Fruit fly (Drosophila melanogaster) whole organism, wandering third instar larva: ENCODE measurements around the gene Ugt37D1.

Experiments
- Abd-B ChIP-seq: fragments of >200 bp; optimal IDR thresholded peaks from 2 replicates; lab custom pipeline; 2017; ENCODE audit warnings: missing biosample characterization, missing genetic modification characterization
- CG32264 ChIP-seq: fragments of 200-800 bp; sonication (Bioruptor generic); optimal IDR thresholded peaks from 2 replicates; lab custom pipeline; 2016; ENCODE audit warnings: missing biosample characterization, missing genetic modification characterization
- CG9705 ChIP-seq: fragments of 200-800 bp; sonication (Bioruptor generic); optimal IDR thresholded peaks from 2 replicates; lab custom pipeline; 2018; ENCODE audit warnings: missing biosample characterization, mild to moderate bottlenecking, missing genetic modification characterization
- CrebA ChIP-seq: fragments of 200-800 bp; sonication (Bioruptor generic); optimal IDR thresholded peaks from 2 replicates; lab custom pipeline; 2016; ENCODE audit warnings: missing biosample characterization, mild to moderate bottlenecking, missing genetic modification characterization, borderline replicate concordance
- Dfd ChIP-seq: fragments of >200 bp; optimal IDR thresholded peaks from 2 replicates; lab custom pipeline; 2017; ENCODE audit warnings: missing biosample characterization, missing genetic modification characterization
- Dif ChIP-seq: fragments of 200-275, 200-300 bp; sonication (Bioruptor generic); optimal IDR thresholded peaks from 2 replicates; lab custom pipeline; 2018; ENCODE audit warnings: missing biosample characterization, missing genetic modification characterization; ENCODE audit not compliant: partially characterized antibody
- GATAd ChIP-seq: sonication (Bioruptor generic); optimal IDR thresholded peaks from 2 replicates; lab custom pipeline; 2016; ENCODE audit warnings: missing biosample characterization, missing genetic modification characterization
- HLH106 ChIP-seq: fragments of 200-800 bp; optimal IDR thresholded peaks from 3 replicates; lab custom pipeline; 2019; ENCODE audit warnings: missing biosample characterization, mild to moderate bottlenecking, missing genetic modification characterization, moderate library complexity
- Hnf4 ChIP-seq: fragments of 200-800 bp; sonication (Bioruptor generic); optimal IDR thresholded peaks from 2 replicates; lab custom pipeline; 2016; ENCODE audit warnings: missing biosample characterization, mild to moderate bottlenecking, missing genetic modification characterization
- Hr78 ChIP-seq: fragments of >200 bp; optimal IDR thresholded peaks from 2 replicates; lab custom pipeline; 2017; ENCODE audit warnings: missing biosample characterization, missing genetic modification characterization
- Hr83 ChIP-seq: fragments of 200-300 bp; sonication (Bioruptor generic); optimal IDR thresholded peaks from 2 replicates; lab custom pipeline; 2016; ENCODE audit warnings: missing biosample characterization, mild to moderate bottlenecking, missing genetic modification characterization, moderate library complexity; ENCODE audit not compliant: poor library complexity, severe bottlenecking
- Jra ChIP-seq: sonication (Bioruptor generic); optimal IDR thresholded peaks from 2 replicates; lab custom pipeline; 2016; ENCODE audit warnings: missing biosample characterization, missing genetic modification characterization
- Mio ChIP-seq: sonication (Bioruptor generic); optimal IDR thresholded peaks from 2 replicates; lab custom pipeline; 2016; ENCODE audit warnings: missing biosample characterization, missing genetic modification characterization
- Myc ChIP-seq: fragments of >200 bp; optimal IDR thresholded peaks from 2 replicates; lab custom pipeline; 2017
- N ChIP-seq: fragments of >200 bp; optimal IDR thresholded peaks from 2 replicates; lab custom pipeline; 2018; ENCODE audit warnings: missing biosample characterization, missing external identifiers, missing genetic modification characterization
- OdsH ChIP-seq: fragments of 200-800 bp; sonication (Bioruptor generic); optimal IDR thresholded peaks from 2 replicates; lab custom pipeline; 2016; ENCODE audit warnings: missing biosample characterization, mild to moderate bottlenecking, missing genetic modification characterization
- Rel ChIP-seq, 2 experiments: fragments of 200-800 bp; sonication (Bioruptor generic) in 1 of 2; optimal IDR thresholded peaks; 2 replicates in 1 of 2; 3 replicates in 1 of 2; lab custom pipeline; 2016 to 2019; ENCODE audit warnings: mild to moderate bottlenecking in 2 of 2, missing biosample characterization in 2 of 2, missing genetic modification characterization in 2 of 2, moderate library complexity in 1 of 2
- Sp1 ChIP-seq: fragments of 200-800 bp; sonication (Bioruptor generic); optimal IDR thresholded peaks from 3 replicates; lab custom pipeline; 2019; ENCODE audit warnings: missing biosample characterization, mild to moderate bottlenecking, missing genetic modification characterization, moderate library complexity
- Vsx2 ChIP-seq: fragments of 200-300, 225-300 bp; sonication (Bioruptor generic); optimal IDR thresholded peaks from 2 replicates; lab custom pipeline; 2018; ENCODE audit warnings: missing biosample characterization, missing genetic modification characterization; ENCODE audit not compliant: partially characterized antibody
- br ChIP-seq: fragments of 200-800 bp; sonication (Bioruptor generic); optimal IDR thresholded peaks from 2 replicates; lab custom pipeline; 2016; ENCODE audit warnings: missing biosample characterization, missing genetic modification characterization
- brk ChIP-seq: fragments of 200-800 bp; sonication (Bioruptor generic); optimal IDR thresholded peaks from 2 replicates; lab custom pipeline; 2016; ENCODE audit warnings: missing biosample characterization, mild to moderate bottlenecking, missing genetic modification characterization
- dl ChIP-seq, 2 experiments: fragments of 175-275, 200-275 bp in 1 of 2; fragments of 200-275 bp in 1 of 2; sonication (Bioruptor generic); optimal IDR thresholded peaks; lab custom pipeline; 2018; ENCODE audit warnings: mild to moderate bottlenecking in 2 of 2, missing biosample characterization in 2 of 2, missing genetic modification characterization in 2 of 2, moderate library complexity in 2 of 2; ENCODE audit not compliant: partially characterized antibody in 2 of 2, insufficient read depth in 1 of 2
- dmrt93B ChIP-seq: fragments of 200-800 bp; sonication (Bioruptor generic); optimal IDR thresholded peaks from 2 replicates; lab custom pipeline; 2018; ENCODE audit warnings: missing biosample characterization, mild to moderate bottlenecking, missing genetic modification characterization
- dsf ChIP-seq: sonication (Bioruptor generic); optimal IDR thresholded peaks from 2 replicates; lab custom pipeline; 2016; ENCODE audit warnings: missing biosample characterization, missing genetic modification characterization, borderline replicate concordance
- ey ChIP-seq: fragments of 200-800 bp; sonication (Bioruptor generic); optimal IDR thresholded peaks from 2 replicates; lab custom pipeline; 2016; ENCODE audit warnings: missing biosample characterization, missing genetic modification characterization
- foxo ChIP-seq, 2 experiments: fragments of 200-800 bp; sonication (Bioruptor generic); optimal IDR thresholded peaks; 2 replicates in 1 of 2; 3 replicates in 1 of 2; lab custom pipeline; 2016 to 2017; ENCODE audit warnings: missing biosample characterization in 2 of 2, missing genetic modification characterization in 2 of 2
- fru ChIP-seq: fragments of 200-800 bp; sonication (Bioruptor generic); optimal IDR thresholded peaks from 3 replicates; lab custom pipeline; 2016; ENCODE audit warnings: missing biosample characterization, mild to moderate bottlenecking, missing genetic modification characterization
- h ChIP-seq: fragments of 200-800 bp; sonication (Bioruptor generic); optimal IDR thresholded peaks from 3 replicates; lab custom pipeline; 2016; ENCODE audit warnings: missing biosample characterization, mild to moderate bottlenecking, missing genetic modification characterization
- jim ChIP-seq: fragments of 175-275, 200-325 bp; sonication (Bioruptor generic); optimal IDR thresholded peaks from 2 replicates; lab custom pipeline; 2016; ENCODE audit warnings: missing biosample characterization, mild to moderate bottlenecking, missing genetic modification characterization
- lola ChIP-seq: fragments of >200 bp; optimal IDR thresholded peaks from 2 replicates; lab custom pipeline; 2017; ENCODE audit warnings: missing biosample characterization, missing genetic modification characterization
- pan ChIP-seq: fragments of >200 bp; optimal IDR thresholded peaks from 2 replicates; lab custom pipeline; 2017
- psq ChIP-seq: fragments of 200-800 bp; sonication (Bioruptor generic); optimal IDR thresholded peaks from 3 replicates; lab custom pipeline; 2017; ENCODE audit warnings: missing biosample characterization, mild to moderate bottlenecking, missing genetic modification characterization, moderate library complexity
- rgr ChIP-seq: fragments of 200-800 bp; sonication (Bioruptor generic); optimal IDR thresholded peaks from 3 replicates; lab custom pipeline; 2016; ENCODE audit warnings: missing biosample characterization, mild to moderate bottlenecking, missing genetic modification characterization
- sage ChIP-seq: fragments of 200-800 bp; sonication (Bioruptor generic); optimal IDR thresholded peaks from 2 replicates; lab custom pipeline; 2016; ENCODE audit warnings: missing biosample characterization, mild to moderate bottlenecking, missing genetic modification characterization
- sv ChIP-seq: fragments of 200-800 bp; sonication (Bioruptor generic); optimal IDR thresholded peaks from 3 replicates; lab custom pipeline; 2016; ENCODE audit warnings: missing biosample characterization, missing genetic modification characterization
- tai ChIP-seq: sonication (Bioruptor generic); optimal IDR thresholded peaks from 2 replicates; lab custom pipeline; 2016; ENCODE audit warnings: missing biosample characterization, missing genetic modification characterization
- usp ChIP-seq: fragments of >200 bp; optimal IDR thresholded peaks from 2 replicates; lab custom pipeline; 2017; ENCODE audit warnings: missing biosample characterization, missing genetic modification characterization
- woc ChIP-seq: sonication (Bioruptor generic); optimal IDR thresholded peaks from 2 replicates; lab custom pipeline; 2016; ENCODE audit warnings: missing biosample characterization, mild to moderate bottlenecking, missing genetic modification characterization

Gene Ugt37D1

dm6 chr2L:16815989-16816749 lies 17.3 kb downstream of the Ugt37D1 start, which contains the start of gene mdy:
TSS of gene mdy (plus strand) at chr2L:16816660.
- no peak for TF ChIP-seq Dif (GFP tag; lab: Kevin White, UChicago)
- no peak for TF ChIP-seq usp (GFP tag; lab: Kevin White, UChicago)
- TF ChIP-seq Hr78 (GFP tag; lab: Kevin White, UChicago), result no peak
- TF ChIP-seq Mio (GFP tag; lab: Kevin White, UChicago), result no peak
- TF ChIP-seq Sp1 (GFP tag; lab: Kevin White, UChicago), result peak; percentile 52
- no peak for TF ChIP-seq Dfd (GFP tag; lab: Kevin White, UChicago)
- peak; percentile 69 for TF ChIP-seq ey (GFP tag; lab: Kevin White, UChicago)
- TF ChIP-seq rgr (GFP tag; lab: Kevin White, UChicago), result peak; percentile 69
- TF ChIP-seq Hr83, result peak; percentile 52
- peak; percentile 77 for TF ChIP-seq h (GFP tag; lab: Kevin White, UChicago)
- TF ChIP-seq woc (GFP tag; lab: Kevin White, UChicago), result peak; percentile 89
- peak; percentile 77 for TF ChIP-seq brk (GFP tag; lab: Kevin White, UChicago)
- TF ChIP-seq CG9705, result peak; percentile 14
- no peak for TF ChIP-seq Vsx2 (GFP tag; lab: Kevin White, UChicago)
- TF ChIP-seq GATAd, result peak; percentile 22
- peak; percentile 74 for TF ChIP-seq Jra
- TF ChIP-seq br (GFP tag; lab: Kevin White, UChicago), result peak; percentile 56
- TF ChIP-seq foxo (GFP tag; optimal IDR thresholded peaks at IDR 0.05; lab: Kevin White, UChicago), result peak in 1 of 2 experiments; percentile 70
- TF ChIP-seq sv (GFP tag; lab: Kevin White, UChicago), result peak; percentile 78
- TF ChIP-seq dmrt93B (GFP tag; lab: Kevin White, UChicago), result peak; percentile 24
- no peak for TF ChIP-seq pan
- peak; percentile 54 for TF ChIP-seq sage (GFP tag; lab: Kevin White, UChicago)
- TF ChIP-seq tai, result peak; percentile 76
- TF ChIP-seq dl (GFP tag; optimal IDR thresholded peaks at IDR 0.05; lab: Kevin White, UChicago; ENCODE audit: insufficient read depth in 1 of 2, partially characterized antibody in 2 of 2), result no peak
- peak; percentile 69 for TF ChIP-seq Hnf4 (GFP tag; lab: Kevin White, UChicago)
- no peak for TF ChIP-seq lola
- no peak for TF ChIP-seq dsf (GFP tag; lab: Kevin White, UChicago)
- peak; percentile 96 for TF ChIP-seq Myc (lab: Kevin White, UChicago)
- TF ChIP-seq psq (GFP tag; lab: Kevin White, UChicago), result peak; percentile 41
- no peak for TF ChIP-seq Abd-B
- TF ChIP-seq OdsH (GFP tag; lab: Kevin White, UChicago), result peak; percentile 73
- peak; percentile 67 for TF ChIP-seq fru
- peak; percentile 53 for TF ChIP-seq CrebA (GFP tag; lab: Kevin White, UChicago)
- TF ChIP-seq jim (GFP tag; lab: Kevin White, UChicago), result no peak
- TF ChIP-seq HLH106, result peak; percentile 54
- peak; percentile 44 for TF ChIP-seq CG32264 (GFP tag; lab: Kevin White, UChicago)
- TF ChIP-seq N (GFP tag; lab: Kevin White, UChicago), result no peak

DNA sequence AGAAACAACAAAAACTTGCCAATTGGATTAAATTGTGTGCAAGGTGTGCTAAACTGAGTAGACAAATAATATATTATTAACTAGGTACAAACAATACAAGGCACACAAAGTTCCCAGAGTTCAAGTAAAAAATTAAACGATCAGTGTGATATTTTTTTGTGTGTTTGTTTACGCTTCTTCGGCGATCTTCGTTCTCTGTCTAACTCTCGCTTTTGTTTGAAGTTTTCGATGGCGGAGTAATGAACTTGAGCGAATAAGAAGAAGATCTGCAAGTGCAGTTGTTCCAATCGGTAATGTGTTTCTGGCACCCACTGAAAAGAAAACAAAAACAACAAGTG lies 17.9 kb downstream of the Ugt37D1 start:
- TF ChIP-seq Dfd (GFP tag; lab: Kevin White, UChicago), result no peak
- no peak for TF ChIP-seq CG32264 (GFP tag; lab: Kevin White, UChicago)
- no peak for TF ChIP-seq Dif (GFP tag; lab: Kevin White, UChicago)
- TF ChIP-seq Hr83, result no peak
- TF ChIP-seq Rel (GFP tag; optimal IDR thresholded peaks at IDR 0.05; lab: Kevin White, UChicago), result no peak
- TF ChIP-seq Rel (tag; optimal IDR thresholded peaks at IDR 0.05; lab: Kevin White, UChicago), result no peak
- TF ChIP-seq HLH106, result no peak
- TF ChIP-seq br (GFP tag; lab: Kevin White, UChicago), result no peak
- TF ChIP-seq Myc (lab: Kevin White, UChicago), result no peak
- TF ChIP-seq, all 38 proteins: peak for 0
